Worm (Caenorhabditis elegans): ENCODE measurements around the gene Y57A10A.13.

- TF ChIP-seq tbx-11 (GFP tag; IDR thresholded peaks at IDR 0.05) (no peak), ama-1 (optimal IDR thresholded peaks at IDR 0.05) (no peak), hmg-4 (GFP tag; optimal IDR thresholded peaks at IDR 0.05) (no peak)
These were observed 19.9 kb upstream of the Y57A10A.13 start for ce11 chrII:12204617-12205016.
